Worm (Caenorhabditis elegans) whole organism, L2 larva: Measurements from ENCODE around the gene K04F1.8.

Experiments used
- C34F6.9 ChIP-seq: fragments of 150-350 bp; optimal IDR thresholded peaks from 2 replicates; lab custom pipeline; 2014; ENCODE audit warnings: missing biosample characterization, missing genetic modification characterization
- F13H6.1 ChIP-seq: sonication (generic microtip); optimal IDR thresholded peaks from 2 replicates; lab custom pipeline; 2016; ENCODE audit warnings: missing genetic modification characterization, missing compliant biosample characterization
- R02D3.7 ChIP-seq: fragments of 150-350 bp; optimal IDR thresholded peaks from 2 replicates; lab custom pipeline; 2014; ENCODE audit warnings: missing biosample characterization, missing genetic modification characterization
- alr-1 ChIP-seq: fragments of 150-350 bp; optimal IDR thresholded peaks from 2 replicates; lab custom pipeline; 2014; ENCODE audit warnings: missing biosample characterization, missing genetic modification characterization
- ama-1 ChIP-seq: fragments of 150-350 bp; optimal IDR thresholded peaks from 2 replicates; lab custom pipeline; 2018; ENCODE audit warnings: inconsistent platforms
- ceh-16 ChIP-seq: fragments of 150-350 bp; optimal IDR thresholded peaks from 2 replicates; lab custom pipeline; 2014; ENCODE audit warnings: missing biosample characterization, missing genetic modification characterization
- crh-2 ChIP-seq: sonication (generic microtip); optimal IDR thresholded peaks from 2 replicates; lab custom pipeline; 2017; ENCODE audit warnings: missing biosample characterization, missing genetic modification characterization
- dmd-4 ChIP-seq: sonication (generic microtip); optimal IDR thresholded peaks from 2 replicates; lab custom pipeline; 2017; ENCODE audit warnings: missing biosample characterization, missing genetic modification characterization
- egl-27 ChIP-seq: sonication (generic microtip); optimal IDR thresholded peaks from 3 replicates; lab custom pipeline; 2017; ENCODE audit warnings: missing biosample characterization, missing genetic modification reagents, missing genetic modification characterization
- elt-1 ChIP-seq: fragments of 150-350 bp; optimal IDR thresholded peaks from 2 replicates; lab custom pipeline; 2014; ENCODE audit warnings: missing biosample characterization, missing genetic modification characterization
- gmeb-1 ChIP-seq: fragments of 150-350 bp; optimal IDR thresholded peaks from 2 replicates; lab custom pipeline; 2014; ENCODE audit warnings: missing biosample characterization, missing genetic modification characterization
- lin-13 ChIP-seq: fragments of 150-350 bp; optimal IDR thresholded peaks from 2 replicates; lab custom pipeline; 2014; ENCODE audit warnings: missing biosample characterization, missing genetic modification reagents, missing genetic modification characterization
- lin-39 ChIP-seq: fragments of 150-350 bp; optimal IDR thresholded peaks from 2 replicates; lab custom pipeline; 2014; ENCODE audit warnings: missing biosample characterization, missing genetic modification reagents, missing genetic modification characterization
- lsy-2 ChIP-seq, 2 experiments: fragments of 150-350 bp in 1 of 2; sonication (generic microtip) in 1 of 2; optimal IDR thresholded peaks; 2 replicates each; lab custom pipeline; 2014 to 2017; ENCODE audit warnings: missing biosample characterization in 2 of 2, missing genetic modification characterization in 2 of 2
- mab-5 ChIP-seq: fragments of 150-350 bp; optimal IDR thresholded peaks from 2 replicates; lab custom pipeline; 2014; ENCODE audit warnings: missing biosample characterization, missing genetic modification characterization
- mdl-1 ChIP-seq, 2 experiments: fragments of 150-350 bp in 1 of 2; sonication (generic microtip) in 1 of 2; optimal IDR thresholded peaks; 2 replicates each; lab custom pipeline; 2017; ENCODE audit warnings: missing biosample characterization in 2 of 2, missing genetic modification characterization in 2 of 2
- nhr-10 ChIP-seq: sonication (generic microtip); optimal IDR thresholded peaks from 2 replicates; lab custom pipeline; 2017; ENCODE audit warnings: missing biosample characterization, missing genetic modification characterization
- nhr-12 ChIP-seq: fragments of 150-350 bp; optimal IDR thresholded peaks from 2 replicates; lab custom pipeline; 2014; ENCODE audit warnings: missing biosample characterization, missing genetic modification characterization
- nhr-21 ChIP-seq: fragments of 150-350 bp; optimal IDR thresholded peaks from 2 replicates; lab custom pipeline; 2014; ENCODE audit warnings: missing biosample characterization, missing genetic modification characterization
- nhr-23 ChIP-seq: fragments of 150-350 bp; optimal IDR thresholded peaks from 2 replicates; lab custom pipeline; 2014; ENCODE audit warnings: missing biosample characterization, missing genetic modification reagents, missing genetic modification characterization
- nhr-237 ChIP-seq: fragments of 150-350 bp; optimal IDR thresholded peaks from 2 replicates; lab custom pipeline; 2014; ENCODE audit warnings: missing biosample characterization, missing genetic modification characterization
- nhr-25 ChIP-seq: fragments of 150-350 bp; sonication (generic microtip); optimal IDR thresholded peaks from 3 replicates; lab custom pipeline; 2014; ENCODE audit warnings: missing biosample characterization, missing genetic modification characterization
- nhr-77 ChIP-seq: fragments of 150-350 bp; optimal IDR thresholded peaks from 2 replicates; lab custom pipeline; 2014; ENCODE audit warnings: missing biosample characterization, missing genetic modification characterization
- peb-1 ChIP-seq: fragments of 150-350 bp; optimal IDR thresholded peaks from 2 replicates; lab custom pipeline; 2014; ENCODE audit warnings: missing biosample characterization, missing genetic modification characterization
- sem-4 ChIP-seq: fragments of 150-350 bp; optimal IDR thresholded peaks from 2 replicates; lab custom pipeline; 2014; ENCODE audit warnings: missing biosample characterization, missing genetic modification reagents, missing genetic modification characterization
- skn-1 ChIP-seq: sonication (generic microtip); optimal IDR thresholded peaks from 2 replicates; lab custom pipeline; 2017; ENCODE audit warnings: missing biosample characterization, missing genetic modification characterization
- sma-3 ChIP-seq: sonication (generic microtip); optimal IDR thresholded peaks from 2 replicates; lab custom pipeline; 2016; ENCODE audit warnings: missing genetic modification reagents, missing genetic modification characterization, missing compliant biosample characterization
- sma-9 ChIP-seq, 2 experiments: fragments of 150-350 bp in 1 of 2; sonication (generic microtip) in 1 of 2; optimal IDR thresholded peaks; 2 replicates each; lab custom pipeline; 2014 to 2016; ENCODE audit warnings: missing genetic modification characterization in 2 of 2, mild to moderate bottlenecking in 1 of 2, missing biosample characterization in 1 of 2, missing compliant biosample characterization in 1 of 2, missing genetic modification reagents in 1 of 2, moderate library complexity in 1 of 2
- snpc-4 ChIP-seq: fragments of 150-350 bp; optimal IDR thresholded peaks from 2 replicates; lab custom pipeline; 2014; ENCODE audit warnings: missing biosample characterization, missing genetic modification characterization
- unc-62 ChIP-seq: fragments of 150-350 bp; optimal IDR thresholded peaks from 2 replicates; lab custom pipeline; 2014; ENCODE audit warnings: missing biosample characterization, missing genetic modification reagents, missing genetic modification characterization
- zag-1 ChIP-seq: fragments of 150-350 bp; optimal IDR thresholded peaks from 2 replicates; lab custom pipeline; 2014; ENCODE audit warnings: missing biosample characterization, missing genetic modification characterization
- ztf-1 ChIP-seq: fragments of 200-800 bp; sonication (Bioruptor generic); conservative IDR thresholded peaks from 2 replicates; pipeline ENCODE4 v1.3.6; 2022; ENCODE audit warnings: missing genetic modification characterization, missing compliant biosample characterization
- ztf-11 ChIP-seq: sonication (generic microtip); optimal IDR thresholded peaks from 2 replicates; lab custom pipeline; 2017; ENCODE audit warnings: missing biosample characterization, missing genetic modification characterization
- ztf-4 ChIP-seq: fragments of 150-350 bp; optimal IDR thresholded peaks from 2 replicates; lab custom pipeline; 2014; ENCODE audit warnings: missing biosample characterization, missing genetic modification characterization

K04F1.8 gene

ce11 chrV:1648000-1648399, 19.0 kb upstream of the K04F1.8 start, which contains the start of gene irld-45:
irld-45 (plus strand) TSS chrV:1648300.
- TF ChIP-seq mdl-1 (tag; optimal IDR thresholded peaks at IDR 0.05; lab: Kevin White, UChicago) = no peak
- no peak for TF ChIP-seq lin-13 (GFP tag; lab: Kevin White, UChicago)
- TF ChIP-seq alr-1 = no peak
- TF ChIP-seq egl-27 (tag; lab: Kevin White, UChicago) = no peak
- no peak for TF ChIP-seq ceh-16 (tag; lab: Kevin White, UChicago)

DNA sequence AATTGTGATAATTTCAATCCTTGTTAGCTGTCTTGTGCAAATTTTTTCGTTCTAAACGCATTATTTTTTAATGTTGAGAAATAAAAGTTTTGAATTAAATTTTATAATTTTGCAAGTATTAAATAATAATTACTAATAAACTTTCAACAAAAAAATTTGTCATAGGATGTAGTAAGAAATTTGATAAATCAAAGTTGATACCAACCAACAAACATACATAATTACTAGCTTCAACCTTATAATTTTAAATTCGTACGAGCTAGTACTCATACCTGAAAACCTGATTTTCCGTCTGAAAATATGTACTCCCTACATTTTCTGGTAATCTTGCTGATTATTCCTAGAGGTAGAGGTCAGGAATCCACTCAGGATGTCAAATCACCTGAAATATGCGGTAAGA, 16.0 kb upstream of the K04F1.8 start, which contains the start of gene irld-44:
irld-44 (plus strand) TSS at position 301 of the 400 bp plus-strand sequence.
- no peak for TF ChIP-seq sma-3
- TF ChIP-seq gmeb-1 (tag; lab: Kevin White, UChicago) = no peak
- TF ChIP-seq sma-9 (GFP tag; optimal IDR thresholded peaks at IDR 0.05; lab: Kevin White, UChicago) = no peak
- no peak for TF ChIP-seq sma-9 (tag; optimal IDR thresholded peaks at IDR 0.05; lab: Kevin White, UChicago)
- no peak for TF ChIP-seq dmd-4
- TF ChIP-seq lin-39 = no peak
- no peak for TF ChIP-seq C34F6.9 (tag; lab: Kevin White, UChicago)
- TF ChIP-seq unc-62 (GFP tag; lab: Kevin White, UChicago) = no peak
- TF ChIP-seq alr-1 = no peak
- no peak for TF ChIP-seq snpc-4 (tag; lab: Kevin White, UChicago)
- TF ChIP-seq nhr-10 (tag; lab: Kevin White, UChicago) = no peak
- no peak for TF ChIP-seq lin-13 (GFP tag; lab: Kevin White, UChicago)
- TF ChIP-seq nhr-25 (tag; lab: Kevin White, UChicago) = no peak
- TF ChIP-seq elt-1 (tag; lab: Kevin White, UChicago) = no peak
- no peak for TF ChIP-seq peb-1 (tag; lab: Kevin White, UChicago)
- no peak for TF ChIP-seq zag-1 (tag; lab: Kevin White, UChicago)
- no peak for TF ChIP-seq crh-2 (tag; lab: Kevin White, UChicago)
- no peak for TF ChIP-seq ceh-16 (tag; lab: Kevin White, UChicago)
- TF ChIP-seq ztf-11 (tag; lab: Kevin White, UChicago) = no peak
- TF ChIP-seq, all 48 proteins: peak for 0

- peak; percentile 16 for TF ChIP-seq nhr-21
- TF ChIP-seq zag-1 (tag; lab: Kevin White, UChicago) = no peak
- TF ChIP-seq nhr-23 (tag; lab: Kevin White, UChicago) = no peak
These were observed 12.2 kb upstream of the K04F1.8 start, which contains the start of gene irld-11 for ce11 chrV:1654845-1655244. irld-11 (plus strand) TSS chrV:1655145.

DNA sequence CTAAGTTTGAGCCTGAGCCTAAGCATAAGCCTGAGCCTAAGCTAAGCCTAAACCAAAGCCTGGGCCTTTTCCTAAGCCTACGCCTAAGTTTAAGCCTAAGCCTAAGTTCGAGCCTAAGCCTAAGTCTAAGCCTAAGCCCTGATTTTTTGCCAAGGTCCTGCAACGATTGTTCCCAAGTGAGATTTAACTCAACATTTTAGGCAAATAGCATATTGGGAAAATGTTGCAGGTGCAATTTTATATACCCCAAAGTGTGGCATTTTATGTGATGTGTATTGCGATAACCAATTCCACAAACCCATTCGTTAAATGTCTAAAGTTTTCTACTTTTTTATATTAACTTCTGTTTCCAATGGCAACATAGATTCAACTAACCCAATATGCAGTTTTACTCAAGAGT, 4.7 kb upstream of the K04F1.8 start, which contains the start of gene irld-40:
irld-40 (plus strand) TSS at position 301 of the 400 bp plus-strand sequence.
- TF ChIP-seq dmd-4 (no peak), ztf-1 (no peak), mdl-1 (tag; optimal IDR thresholded peaks at IDR 0.05; lab: Kevin White, UChicago) (no peak), C34F6.9 (tag; lab: Kevin White, UChicago) (no peak), nhr-237 (tag; lab: Kevin White, UChicago) (no peak)

DNA sequence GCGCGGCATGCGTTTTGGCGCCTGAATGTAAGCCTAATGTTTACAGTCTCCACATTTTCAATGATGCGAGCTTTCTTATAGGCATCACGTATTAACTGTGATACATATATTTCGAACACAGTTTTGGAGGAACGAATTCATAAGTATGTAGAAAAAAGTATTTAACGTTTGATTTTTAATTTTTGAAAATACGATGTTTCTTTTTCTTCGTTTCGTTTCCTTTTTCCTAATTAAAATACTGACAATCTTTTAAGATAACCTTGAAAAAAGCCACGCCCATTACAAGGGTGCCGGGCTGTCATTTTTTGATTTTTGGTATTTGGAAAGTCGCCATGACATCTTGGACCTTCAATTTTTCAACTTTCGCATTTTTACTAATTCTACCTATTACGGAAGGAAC, 2.1 kb upstream of the K04F1.8 start, which contains the start of gene K04F1.9:
K04F1.9 (plus strand) TSS at position 301 of the 400 bp plus-strand sequence.
- TF ChIP-seq R02D3.7 (tag; lab: Kevin White, UChicago) (no peak), lin-39 (no peak), elt-1 (tag; lab: Kevin White, UChicago) (no peak), F13H6.1 (tag; lab: Kevin White, UChicago) (no peak), ztf-4 (tag; lab: Kevin White, UChicago) (no peak), nhr-23 (tag; lab: Kevin White, UChicago) (no peak), nhr-12 (no peak), skn-1 (no peak), lsy-2 (tag; optimal IDR thresholded peaks at IDR 0.05; lab: Kevin White, UChicago) (no peak), nhr-77 (tag; lab: Kevin White, UChicago) (no peak)

DNA sequence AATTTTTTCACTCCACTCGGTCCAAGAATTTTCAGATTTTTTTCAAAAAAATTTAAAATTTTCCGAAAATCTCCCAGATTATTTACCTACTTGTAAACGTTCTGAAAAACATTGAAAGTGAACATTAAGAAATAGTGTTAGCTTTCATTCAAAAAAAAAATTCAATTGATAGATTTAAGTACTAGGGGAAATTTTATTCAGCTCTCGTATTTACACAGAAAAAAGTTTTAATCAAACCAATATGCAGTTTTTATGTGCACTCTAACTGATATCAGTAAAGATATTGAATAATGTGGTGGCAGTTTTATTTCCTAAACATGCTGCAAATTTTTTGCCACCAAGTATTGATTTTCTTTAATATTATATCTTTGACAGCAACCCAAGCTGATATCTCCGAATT, 1.2 kb downstream of the K04F1.8 start, which contains the start of gene irld-42:
irld-42 (plus strand) TSS at position 301 of the 400 bp plus-strand sequence.
- no peak for TF ChIP-seq ama-1 (lab: Kevin White, UChicago)
- TF ChIP-seq sem-4 (tag; lab: Kevin White, UChicago) = no peak
- TF ChIP-seq nhr-77 (tag; lab: Kevin White, UChicago) = no peak
- no peak for TF ChIP-seq mab-5 (tag; lab: Kevin White, UChicago)
- TF ChIP-seq egl-27 (tag; lab: Kevin White, UChicago) = no peak
- TF ChIP-seq crh-2 (tag; lab: Kevin White, UChicago) = no peak
